Fruit fly (Drosophila melanogaster) whole organism, embryonic: ENCODE data around the gene Usp10.

Experiments used
- Adf1 ChIP-seq: fragments of 200-800 bp; sonication (Bioruptor generic); IDR thresholded peaks from 2 replicates; pipeline ENCODE4 v1.3.6; 2022; ENCODE audit warnings: missing biosample characterization, missing genetic modification characterization
- Awh ChIP-seq: fragments of 200-800 bp; sonication (Bioruptor generic); IDR thresholded peaks from 2 replicates; pipeline ENCODE4, ENCODE4 v1.3.6; 2022; ENCODE audit warnings: missing biosample characterization, missing genetic modification characterization
- CG10147 ChIP-seq: fragments of 200-800 bp; sonication (Bioruptor generic); optimal IDR thresholded peaks from 2 replicates; lab custom pipeline; 2019; ENCODE audit warnings: missing biosample characterization, mild to moderate bottlenecking, missing genetic modification characterization, moderate library complexity
- CG10543 ChIP-seq: fragments of 200-800 bp; sonication (Bioruptor generic); optimal IDR thresholded peaks from 3 replicates; lab custom pipeline; 2017; ENCODE audit warnings: missing biosample characterization, mild to moderate bottlenecking, missing genetic modification characterization, moderate library complexity
- CG10979 ChIP-seq: fragments of 200-800 bp; sonication (Bioruptor generic); optimal IDR thresholded peaks from 2 replicates; lab custom pipeline; 2018; ENCODE audit warnings: missing biosample characterization, mild to moderate bottlenecking, missing genetic modification characterization, moderate library complexity
- CG11456 ChIP-seq: fragments of 200-800 bp; sonication (Bioruptor generic); IDR thresholded peaks from 3 replicates; pipeline ENCODE4 v1.3.6; 2022; ENCODE audit warnings: missing biosample characterization, missing genetic modification characterization
- CG1233 ChIP-seq: fragments of 200-800 bp; sonication (Bioruptor generic); optimal IDR thresholded peaks from 4 replicates; lab custom pipeline; 2018; ENCODE audit warnings: missing biosample characterization, mild to moderate bottlenecking, missing genetic modification characterization
- CG13424 ChIP-seq: fragments of 200-800 bp; sonication (Bioruptor generic); optimal IDR thresholded peaks from 2 replicates; lab custom pipeline; 2019; ENCODE audit warnings: missing biosample characterization, mild to moderate bottlenecking, missing genetic modification characterization, moderate library complexity
- CG14860 ChIP-seq: fragments of 200-800 bp; sonication (Bioruptor generic); IDR thresholded peaks from 3 replicates; pipeline ENCODE4 v1.3.6; 2022; ENCODE audit warnings: missing biosample characterization, missing genetic modification characterization; ENCODE audit not compliant: partially characterized antibody
- CG15601 ChIP-seq: fragments of 200-800 bp; sonication (Bioruptor generic); optimal IDR thresholded peaks from 3 replicates; lab custom pipeline; 2019; ENCODE audit warnings: missing biosample characterization, mild to moderate bottlenecking, missing genetic modification characterization, moderate library complexity
- CG1602 ChIP-seq: fragments of 200-800 bp; sonication (Bioruptor generic); optimal IDR thresholded peaks from 3 replicates; lab custom pipeline; 2016; ENCODE audit warnings: missing biosample characterization, missing genetic modification characterization
- CG16815 ChIP-seq: fragments of 200-800 bp; sonication (Bioruptor generic); optimal IDR thresholded peaks from 3 replicates; lab custom pipeline; 2017; ENCODE audit warnings: missing biosample characterization, mild to moderate bottlenecking, missing genetic modification characterization
- CG17186 ChIP-seq: fragments of 200-800 bp; sonication (Bioruptor generic); optimal IDR thresholded peaks from 3 replicates; lab custom pipeline; 2017; ENCODE audit warnings: missing biosample characterization, missing genetic modification reagents, missing genetic modification characterization
- CG2116 ChIP-seq: fragments of 200-800 bp; sonication (Bioruptor generic); optimal IDR thresholded peaks from 3 replicates; lab custom pipeline; 2018; ENCODE audit warnings: missing biosample characterization, mild to moderate bottlenecking, missing genetic modification characterization
- CG2129 ChIP-seq: fragments of 200-800 bp; sonication (Bioruptor generic); IDR thresholded peaks from 2 replicates; pipeline ENCODE4 v1.3.6; 2022; ENCODE audit warnings: missing biosample characterization, missing genetic modification characterization; ENCODE audit not compliant: partially characterized antibody
- CG32767 ChIP-seq: fragments of 200-800 bp; sonication (Bioruptor generic); IDR thresholded peaks from 2 replicates; pipeline ENCODE4 v1.3.6; 2022; ENCODE audit warnings: missing biosample characterization, missing genetic modification characterization
- CG42726 ChIP-seq: fragments of 200-800 bp; sonication (Bioruptor generic); IDR thresholded peaks from 2 replicates; pipeline ENCODE4 v1.3.6; 2022; ENCODE audit warnings: missing biosample characterization, missing genetic modification characterization; ENCODE audit not compliant: partially characterized antibody
- CG4282 ChIP-seq: fragments of 200-800 bp; sonication (Bioruptor generic); optimal IDR thresholded peaks from 2 replicates; lab custom pipeline; 2016; ENCODE audit warnings: missing biosample characterization, missing genetic modification characterization
- CG6175 ChIP-seq: fragments of 200-800 bp; sonication (Bioruptor generic); IDR thresholded peaks from 3 replicates; pipeline ENCODE4 v1.3.6; 2022; ENCODE audit warnings: missing biosample characterization, missing genetic modification characterization
- CG9215 ChIP-seq: fragments of 200-800 bp; sonication (Bioruptor generic); IDR thresholded peaks from 2 replicates; pipeline ENCODE4 v1.3.6; 2022; ENCODE audit warnings: missing biosample characterization, missing genetic modification characterization
- CG9609 ChIP-seq: fragments of 200-800 bp; sonication (Bioruptor generic); optimal IDR thresholded peaks from 3 replicates; lab custom pipeline; 2016; ENCODE audit warnings: missing biosample characterization, missing genetic modification characterization
- CG9727 ChIP-seq: fragments of 200-800 bp; sonication (Bioruptor generic); optimal IDR thresholded peaks from 3 replicates; lab custom pipeline; 2017; ENCODE audit warnings: missing biosample characterization, mild to moderate bottlenecking, missing genetic modification characterization
- Chrac-16 ChIP-seq: fragments of 200-800 bp; sonication (Bioruptor generic); optimal IDR thresholded peaks from 3 replicates; lab custom pipeline; 2016; ENCODE audit warnings: missing biosample characterization, missing genetic modification characterization
- E2f1 ChIP-seq: fragments of 200-800 bp; sonication (Bioruptor generic); IDR thresholded peaks from 2 replicates; pipeline ENCODE4 v1.3.6; 2022; ENCODE audit warnings: missing biosample characterization, missing genetic modification characterization
- Med ChIP-seq: fragments of 200-800 bp; sonication (Bioruptor generic); peaks from one replicate; lab custom pipeline; 2016; ENCODE audit warnings: missing biosample characterization, missing genetic modification characterization, mild to moderate bottlenecking, inconsistent platforms, moderate library complexity
- NC2α ChIP-seq: fragments of 200-800 bp; sonication (Bioruptor generic); optimal IDR thresholded peaks from 2 replicates; lab custom pipeline; 2016; ENCODE audit warnings: missing biosample characterization, missing genetic modification characterization
- Ravus ChIP-seq: fragments of 200-800 bp; sonication (Bioruptor generic); IDR thresholded peaks from 2 replicates; pipeline ENCODE4 v1.3.6; 2022; ENCODE audit warnings: missing biosample characterization, missing genetic modification characterization
- Sry-δ ChIP-seq: fragments of 200-800 bp; sonication (Bioruptor generic); optimal IDR thresholded peaks from 2 replicates; lab custom pipeline; 2016; ENCODE audit warnings: missing biosample characterization, missing genetic modification characterization
- ase ChIP-seq: fragments of 200-800 bp; sonication (Bioruptor generic); IDR thresholded peaks from 3 replicates; pipeline ENCODE4 v1.3.6; 2022; ENCODE audit warnings: missing biosample characterization, missing genetic modification characterization
- bbx ChIP-seq: fragments of 200-800 bp; sonication (Bioruptor generic); IDR thresholded peaks from 2 replicates; pipeline ENCODE4 v1.3.6; 2022; ENCODE audit warnings: missing biosample characterization, missing genetic modification characterization; ENCODE audit not compliant: partially characterized antibody
- bcd ChIP-seq: fragments of 200-800 bp; sonication (Bioruptor generic); optimal IDR thresholded peaks from 2 replicates; lab custom pipeline; 2017; ENCODE audit warnings: missing biosample characterization, mild to moderate bottlenecking, missing genetic modification characterization
- cas ChIP-seq: fragments of 200-800 bp; sonication (Bioruptor generic); IDR thresholded peaks from 2 replicates; pipeline ENCODE4 v1.3.6; 2022; ENCODE audit warnings: missing biosample characterization, missing genetic modification characterization
- corto ChIP-seq: fragments of 200-800 bp; sonication (Bioruptor generic); optimal IDR thresholded peaks from 2 replicates; lab custom pipeline; 2016; ENCODE audit warnings: missing biosample characterization, mild to moderate bottlenecking, missing genetic modification characterization, moderate library complexity
- dpn ChIP-seq, 2 experiments: fragments of 200-800 bp; sonication (Bioruptor generic); optimal IDR thresholded peaks; 3 replicates each; lab custom pipeline; 2016; ENCODE audit warnings: missing biosample characterization in 2 of 2, missing genetic modification characterization in 2 of 2
- fd102C ChIP-seq: fragments of 200-800 bp; sonication (Bioruptor generic); optimal IDR thresholded peaks from 2 replicates; lab custom pipeline; 2018; ENCODE audit warnings: missing biosample characterization, mild to moderate bottlenecking, missing genetic modification characterization, moderate library complexity
- gsb ChIP-seq: fragments of 200-800 bp; sonication (Bioruptor generic); IDR thresholded peaks from 2 replicates; pipeline ENCODE4 v1.3.6; 2022; ENCODE audit warnings: missing biosample characterization, missing genetic modification characterization
- gt ChIP-seq: fragments of 200-800 bp; sonication (Bioruptor generic); IDR thresholded peaks from 2 replicates; pipeline ENCODE4 v1.3.6; 2022; ENCODE audit warnings: missing biosample characterization, missing genetic modification characterization
- h ChIP-seq: fragments of >200 bp; optimal IDR thresholded peaks from 2 replicates; lab custom pipeline; 2017
- kah ChIP-seq: fragments of 200-800 bp; sonication (Bioruptor generic); optimal IDR thresholded peaks from 2 replicates; lab custom pipeline; 2018; ENCODE audit warnings: missing biosample characterization, mild to moderate bottlenecking, missing genetic modification characterization
- lilli ChIP-seq: fragments of 200-800 bp; sonication (Bioruptor generic); optimal IDR thresholded peaks from 3 replicates; lab custom pipeline; 2016; ENCODE audit warnings: missing biosample characterization, missing genetic modification characterization
- lov ChIP-seq, 2 experiments: fragments of 200-800 bp in 1 of 2; fragments of >200 bp in 1 of 2; sonication (Bioruptor generic) in 1 of 2; IDR thresholded peaks in 1 of 2; optimal IDR thresholded peaks in 1 of 2; 2 replicates in 1 of 2; 3 replicates in 1 of 2; pipeline versions ENCODE4 v1.3.6 to Lab custom; 2017 to 2022; ENCODE audit warnings: missing biosample characterization in 1 of 2, missing genetic modification characterization in 1 of 2
- nerfin-2 ChIP-seq: fragments of 200-800 bp; sonication (Bioruptor generic); IDR thresholded peaks from 2 replicates; pipeline ENCODE4 v1.3.6; 2022; ENCODE audit warnings: missing biosample characterization, missing genetic modification characterization; ENCODE audit not compliant: partially characterized antibody
- nmo ChIP-seq: fragments of 200-800 bp; sonication (Bioruptor generic); optimal IDR thresholded peaks from 2 replicates; lab custom pipeline; 2018; ENCODE audit warnings: missing biosample characterization, mild to moderate bottlenecking, missing genetic modification characterization, moderate library complexity
- pan ChIP-seq, 4 experiments: fragments of >200 bp in 3 of 4; fragments of 200-800 bp in 1 of 4; sonication (Bioruptor generic) in 1 of 4; optimal IDR thresholded peaks in 3 of 4; IDR thresholded peaks in 1 of 4; 2 replicates each; pipeline versions ENCODE4 v1.3.6 to Lab custom; 2017 to 2022; ENCODE audit warnings: missing biosample characterization in 2 of 4, missing genetic modification characterization in 2 of 4, mixed read lengths in 1 of 4
- pum ChIP-seq: fragments of 200-800 bp; sonication (Bioruptor generic); optimal IDR thresholded peaks from 2 replicates; lab custom pipeline; 2016; ENCODE audit warnings: missing biosample characterization, missing genetic modification characterization
- ranshi ChIP-seq: fragments of 200-800 bp; sonication (Bioruptor generic); IDR thresholded peaks from 2 replicates; pipeline ENCODE4 v1.3.6; 2022; ENCODE audit warnings: missing biosample characterization, missing genetic modification characterization
- row ChIP-seq: fragments of 200-800 bp; sonication (Bioruptor generic); IDR thresholded peaks from 3 replicates; pipeline ENCODE4 v1.3.6; 2022; ENCODE audit warnings: missing biosample characterization, missing genetic modification characterization
- schlank ChIP-seq: fragments of 200-800 bp; sonication (Bioruptor generic); optimal IDR thresholded peaks from 2 replicates; lab custom pipeline; 2018; ENCODE audit warnings: missing biosample characterization, mild to moderate bottlenecking, missing genetic modification characterization
- sisA ChIP-seq: fragments of 200-800 bp; sonication (Bioruptor generic); IDR thresholded peaks from 2 replicates; pipeline ENCODE4 v1.3.6; 2022; ENCODE audit warnings: missing biosample characterization, missing genetic modification characterization
- tap ChIP-seq: fragments of 200-800 bp; optimal IDR thresholded peaks from 3 replicates; lab custom pipeline; 2019; ENCODE audit warnings: missing biosample characterization, mild to moderate bottlenecking, missing genetic modification characterization, moderate library complexity
- toy ChIP-seq: fragments of 200-800 bp; sonication (Bioruptor generic); IDR thresholded peaks from 2 replicates; pipeline ENCODE4 v1.3.6; 2022; ENCODE audit warnings: missing biosample characterization, missing genetic modification characterization

Usp10 gene

DNA sequence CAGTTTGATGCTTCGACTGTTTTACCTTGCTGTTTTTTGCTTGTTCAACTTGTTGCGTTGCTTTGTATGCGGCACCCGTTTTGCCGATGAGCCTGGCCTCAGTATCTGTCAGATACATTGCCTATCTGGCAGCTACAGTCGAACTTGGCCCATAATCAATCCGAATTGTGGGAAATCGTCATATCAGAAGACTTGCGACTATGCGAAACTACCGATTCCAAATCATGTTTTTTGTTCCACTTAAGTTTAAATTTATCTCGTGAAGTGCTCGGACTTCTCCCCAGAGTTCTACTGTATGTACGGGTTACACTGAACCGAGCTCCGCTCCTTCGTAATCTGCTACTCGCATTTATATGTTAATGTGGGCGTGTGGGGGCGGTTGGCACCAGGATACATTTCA, 12.5 kb downstream of the Usp10 start (continued):
- TF ChIP-seq bcd (GFP tag; lab: Kevin White, UChicago) (no peak), CG10147 (GFP tag; lab: Kevin White, UChicago) (no peak), CG13424 (tag; lab: Kevin White, UChicago) (no peak), CG1602 (GFP tag; lab: Kevin White, UChicago) (no peak), corto (GFP tag; lab: Kevin White, UChicago) (no peak), CG17186 (GFP tag; lab: Kevin White, UChicago) (no peak), gt (GFP tag; lab: Robert Waterston, UW) (no peak), kah (GFP tag; lab: Kevin White, UChicago) (no peak), nmo (GFP tag; lab: Kevin White, UChicago) (no peak), NC2α (GFP tag; lab: Kevin White, UChicago) (no peak), tap (tag; lab: Kevin White, UChicago) (no peak), E2f1 (GFP tag; lab: Robert Waterston, UW) (no peak), fd102C (GFP tag; lab: Kevin White, UChicago) (no peak), CG1233 (GFP tag; lab: Kevin White, UChicago) (no peak), Sry-δ (no peak), h (lab: Kevin White, UChicago) (no peak), CG9215 (GFP tag; lab: Robert Waterston, UW) (no peak; the same call in 1 of the 2 replicates), dpn (GFP tag; optimal IDR thresholded peaks at IDR 0.05; lab: Kevin White, UChicago) (peak in 1 of 2 experiments; percentile 8), Ravus (GFP tag; lab: Robert Waterston, UW) (no peak), CG6175 (GFP tag; lab: Robert Waterston, UW) (no peak), CG42726 (no peak), CG32767 (GFP tag; lab: Robert Waterston, UW) (no peak), Adf1 (GFP tag; lab: Robert Waterston, UW) (no peak), row (GFP tag; lab: Robert Waterston, UW) (no peak), CG4282 (no peak), Awh (no peak), ase (GFP tag; lab: Robert Waterston, UW) (no peak), Chrac-16 (GFP tag; lab: Kevin White, UChicago) (no peak), lov (optimal IDR thresholded peaks at IDR 0.05; lab: Kevin White, UChicago) (no peak), lov (GFP tag; IDR thresholded peaks at IDR 0.05; lab: Robert Waterston, UW) (no peak), toy (no peak), CG9609 (GFP tag; lab: Kevin White, UChicago) (no peak), CG11456 (GFP tag; lab: Robert Waterston, UW) (0 out of 3 replicates have a peak, but pooled peaks have one; percentile 4), pan (optimal IDR thresholded peaks at IDR 0.05; lab: Kevin White, UChicago) (no peak), pan (GFP tag; optimal IDR thresholded peaks at IDR 0.05 in 1 of 2, IDR thresholded peaks at IDR 0.05 in 1 of 2) (peak in 1 of 2 experiments; percentile 27), sisA (GFP tag; lab: Robert Waterston, UW) (no peak), CG9727 (GFP tag; lab: Kevin White, UChicago) (no peak), cas (GFP tag; lab: Robert Waterston, UW) (no peak), pum (no peak), bbx (GFP tag; lab: Robert Waterston, UW) (no peak), CG16815 (no peak), lilli (no peak), CG2129 (no peak), Med (GFP tag; lab: Kevin White, UChicago) (peak; percentile 84), CG10979 (tag; lab: Kevin White, UChicago) (no peak), CG10543 (GFP tag; lab: Kevin White, UChicago) (no peak), CG2116 (GFP tag; lab: Kevin White, UChicago) (no peak), nerfin-2 (no peak), gsb (GFP tag; lab: Robert Waterston, UW) (no peak), ranshi (GFP tag; lab: Robert Waterston, UW) (no peak), CG14860 (GFP tag; lab: Robert Waterston, UW) (no peak), schlank (tag; lab: Kevin White, UChicago) (no peak), CG15601 (no peak)
